Fruit fly (Drosophila melanogaster): Measurements from ENCODE around the gene CG42449.

Gene CG42449

DNA sequence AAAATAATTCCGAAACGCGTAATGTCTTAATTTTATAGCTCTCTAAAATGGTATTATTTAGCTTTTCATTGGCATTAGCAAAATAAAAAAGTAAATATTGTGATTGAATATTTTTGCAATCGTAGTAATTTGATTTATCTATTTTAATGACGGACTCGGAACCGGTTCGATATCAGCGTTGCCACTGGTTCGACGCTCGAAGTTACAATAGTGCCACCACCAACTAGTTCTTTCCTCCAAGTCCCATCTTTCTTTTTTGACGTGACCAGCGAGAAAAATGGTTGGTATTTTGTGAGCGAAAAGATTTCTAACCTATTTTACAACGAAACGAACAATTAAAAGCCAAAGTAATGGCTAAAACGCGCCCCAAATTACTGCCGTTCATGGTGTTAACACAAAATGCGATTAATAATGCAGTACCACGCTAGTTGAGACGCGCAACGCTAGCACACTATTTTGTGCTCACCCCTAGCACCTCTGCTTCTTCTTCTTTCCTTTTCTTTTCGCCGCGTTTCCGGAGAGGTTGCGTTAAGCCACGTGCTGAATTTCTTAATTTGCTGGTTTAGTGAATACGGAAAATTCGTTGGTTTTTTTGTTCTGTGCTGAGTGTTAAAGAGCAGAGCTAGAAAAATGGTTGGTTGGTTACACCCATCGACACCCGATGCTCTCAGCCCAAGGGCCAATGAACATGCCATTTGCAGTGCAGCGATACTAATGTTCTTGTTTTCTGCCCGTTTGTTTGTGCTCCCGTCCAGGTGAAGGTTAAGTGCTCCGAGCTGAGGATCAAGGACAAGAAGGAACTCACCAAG lies 10.6 kb upstream of the CG42449 start, which contains the start of gene RpL35 (continued):
- TF ChIP-seq Hr38 (GFP tag; optimal IDR thresholded peaks at IDR 0.05): no peak
- peak; percentile 5 for TF ChIP-seq CG8319 (GFP tag; optimal IDR thresholded peaks at IDR 0.05)
- TF ChIP-seq net (GFP tag; optimal IDR thresholded peaks at IDR 0.05): peak; percentile 53
- no peak for TF ChIP-seq CG11902 (GFP tag; optimal IDR thresholded peaks at IDR 0.05)
- no peak for TF ChIP-seq CG11294 (GFP tag; IDR thresholded peaks at IDR 0.05)
- no peak for TF ChIP-seq Gug (GFP tag; IDR thresholded peaks at IDR 0.05)
- no peak for TF ChIP-seq CG11762 (GFP tag; optimal IDR thresholded peaks at IDR 0.05; ENCODE audit: insufficient read depth)
- peak; percentile 18 for TF ChIP-seq CG16779 (tag; optimal IDR thresholded peaks at IDR 0.05)
- TF ChIP-seq lz (GFP tag; optimal IDR thresholded peaks at IDR 0.05): peak; percentile 13
- TF ChIP-seq CG3032 (tag; optimal IDR thresholded peaks at IDR 0.05): peak; percentile 21
- TF ChIP-seq Ets96B (tag; optimal IDR thresholded peaks at IDR 0.05): peak; percentile 11
- TF ChIP-seq Sox102F (GFP tag; optimal IDR thresholded peaks at IDR 0.05): peak; percentile 25
- no peak for TF ChIP-seq Met (GFP tag; optimal IDR thresholded peaks at IDR 0.05)
- no peak for TF ChIP-seq Smox (GFP tag; optimal IDR thresholded peaks at IDR 0.05)

dm6 chrX:5676855-5677254 lies 6.2 kb upstream of the CG42449 start:
- TF ChIP-seq svp (GFP tag) (peak; percentile 95), esn (GFP tag; optimal IDR thresholded peaks at IDR 0.05) (no peak), Eip78C (GFP tag) (peak; percentile 40)

DNA sequence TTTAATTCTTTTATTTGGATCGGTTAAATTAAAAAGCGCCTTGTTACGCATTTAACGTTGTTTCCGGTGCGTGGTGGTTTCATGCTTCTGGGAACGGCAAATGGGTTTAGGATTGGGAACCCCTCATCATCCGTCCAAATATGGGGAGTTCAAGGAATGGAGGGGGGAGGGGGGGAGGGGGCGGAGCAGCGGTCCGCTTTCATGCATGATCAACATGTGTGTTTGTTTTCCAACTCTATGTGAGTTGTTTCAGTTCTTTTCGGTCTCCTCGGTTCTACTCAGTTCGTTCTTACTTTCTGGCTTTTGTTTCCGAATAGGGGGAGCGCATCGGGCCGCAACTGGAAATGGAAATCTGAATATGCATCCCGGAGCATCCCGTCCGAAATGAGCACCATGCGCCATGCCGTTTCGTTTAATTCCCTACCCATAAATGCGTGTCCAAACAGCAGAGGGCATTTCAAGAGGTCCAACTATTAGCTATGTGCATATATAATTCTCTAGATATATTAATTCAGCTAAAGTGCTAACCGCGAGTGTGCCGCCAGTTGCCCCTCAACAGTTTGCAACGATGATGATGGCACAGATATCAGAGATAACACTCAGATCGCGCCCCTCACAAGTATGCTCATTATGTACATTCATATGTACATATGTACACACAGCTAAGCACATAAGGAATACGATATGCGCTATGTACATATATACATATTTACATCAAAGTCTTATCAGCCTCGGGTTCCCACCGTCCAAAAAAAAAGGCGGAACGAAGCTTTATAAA lies 5.5 kb upstream of the CG42449 start:
- TF ChIP-seq Smox (GFP tag; optimal IDR thresholded peaks at IDR 0.05) (peak; percentile 35), CG6792 (GFP tag; optimal IDR thresholded peaks at IDR 0.05) (peak; percentile 12), Eip93F (GFP tag; optimal IDR thresholded peaks at IDR 0.05) (no peak), CG6854 (GFP tag; optimal IDR thresholded peaks at IDR 0.05) (peak; percentile 53), CG32006 (GFP tag; optimal IDR thresholded peaks at IDR 0.05) (no peak), Sox15 (GFP tag; optimal IDR thresholded peaks at IDR 0.05) (no peak), Ets96B (tag; optimal IDR thresholded peaks at IDR 0.05) (peak; percentile 1), Ets21C (GFP tag; optimal IDR thresholded peaks at IDR 0.05) (no peak), CG1621 (tag; optimal IDR thresholded peaks at IDR 0.05) (no peak), Hr4 (GFP tag; optimal IDR thresholded peaks at IDR 0.05) (no peak), eg (GFP tag; IDR thresholded peaks at IDR 0.05) (0 out of 3 replicates have a peak, but pooled peaks have one; percentile 21), svp (GFP tag) (peak; percentile 46), CG3032 (tag; optimal IDR thresholded peaks at IDR 0.05) (peak; percentile 17), salr (GFP tag; optimal IDR thresholded peaks at IDR 0.05) (no peak), fd85E (GFP tag; optimal IDR thresholded peaks at IDR 0.05) (no peak), CG8632 (GFP tag; optimal IDR thresholded peaks at IDR 0.05) (peak; percentile 28), CG16779 (tag; optimal IDR thresholded peaks at IDR 0.05) (no peak), CG15336 (GFP tag; IDR thresholded peaks at IDR 0.05) (0 out of 2 replicates have a peak, but pooled peaks have one; percentile 12), topi (GFP tag; optimal IDR thresholded peaks at IDR 0.05) (peak; percentile 17), acj6 (GFP tag; optimal IDR thresholded peaks at IDR 0.05) (no peak), Eip75B (GFP tag; optimal IDR thresholded peaks at IDR 0.05) (peak; percentile 11), ss (GFP tag; optimal IDR thresholded peaks at IDR 0.05) (peak; percentile 13 to 41), CG11762 (GFP tag; optimal IDR thresholded peaks at IDR 0.05; ENCODE audit: insufficient read depth) (no peak), spab (GFP tag; optimal IDR thresholded peaks at IDR 0.05) (no peak), pdm3 (GFP tag; optimal IDR thresholded peaks at IDR 0.05) (peak; percentile 42), CG8119 (GFP tag; IDR thresholded peaks at IDR 0.05) (no peak), dac (GFP tag; optimal IDR thresholded peaks at IDR 0.05) (no peak), dsx (GFP tag; optimal IDR thresholded peaks at IDR 0.05; ENCODE audit: poor library complexity, severe bottlenecking) (peak; percentile 15), Gug (GFP tag; IDR thresholded peaks at IDR 0.05) (no peak), CG11294 (GFP tag; IDR thresholded peaks at IDR 0.05) (no peak), Lpt (GFP tag; optimal IDR thresholded peaks at IDR 0.05) (no peak), CG11902 (GFP tag; optimal IDR thresholded peaks at IDR 0.05) (no peak), CG6163 (GFP tag; IDR thresholded peaks at IDR 0.05) (peak; percentile 15; the same call in 1 of the 3 replicates), CG3919 (GFP tag; optimal IDR thresholded peaks at IDR 0.05) (peak; percentile 5), fkh (GFP tag; optimal IDR thresholded peaks at IDR 0.05) (peak; percentile 98), achi (GFP tag; optimal IDR thresholded peaks at IDR 0.05) (no peak)
